Worm (Caenorhabditis elegans) whole organism, midembryonic: ENCODE results near the gene C06A6.2.

Experiments
- T22C8.4 ChIP-seq: fragments of 200-800 bp; sonication (Bioruptor generic); IDR thresholded peaks from 2 replicates; pipeline ENCODE4 v1.3.6; 2022; ENCODE audit warnings: missing genetic modification characterization, missing compliant biosample characterization
- cog-1 ChIP-seq: sonication (generic microtip); optimal IDR thresholded peaks from 2 replicates; lab custom pipeline; 2016; ENCODE audit warnings: missing genetic modification characterization, missing compliant biosample characterization
- flt-1 ChIP-seq: fragments of 200-800 bp; sonication (Bioruptor generic); IDR thresholded peaks from 2 replicates; pipeline ENCODE4 v1.3.6; 2022; ENCODE audit warnings: missing genetic modification characterization, missing compliant biosample characterization
- klf-2 ChIP-seq: fragments of 200-800 bp; sonication (Bioruptor generic); conservative IDR thresholded peaks from 2 replicates; pipeline ENCODE4 v1.3.6; 2022; ENCODE audit warnings: missing genetic modification reagents, missing genetic modification characterization, missing compliant biosample characterization
- med-1 ChIP-seq: sonication (generic microtip); optimal IDR thresholded peaks from 2 replicates; lab custom pipeline; 2017; ENCODE audit warnings: missing genetic modification characterization, mild to moderate bottlenecking, missing compliant biosample characterization, antibody characterized with exemption, missing genetic modification reagents; ENCODE audit not compliant: insufficient read depth
- ref-1 ChIP-seq: fragments of 200-800 bp; sonication (Bioruptor generic); conservative IDR thresholded peaks from 2 replicates; pipeline ENCODE4 v1.3.6; 2022; ENCODE audit warnings: missing genetic modification reagents, missing genetic modification characterization, missing compliant biosample characterization
- tab-1 ChIP-seq: fragments of 200-800 bp; sonication (Bioruptor generic); IDR thresholded peaks from 2 replicates; pipeline ENCODE4 v1.3.6; 2022; ENCODE audit warnings: missing genetic modification characterization, missing compliant biosample characterization
- ztf-23 ChIP-seq: fragments of 200-800 bp; sonication (Bioruptor generic); IDR thresholded peaks from 2 replicates; pipeline ENCODE4 v1.3.6; 2022; ENCODE audit warnings: missing genetic modification reagents, missing genetic modification characterization, missing compliant biosample characterization
- ztf-29 ChIP-seq: fragments of 200-800 bp; sonication (Bioruptor generic); IDR thresholded peaks from 2 replicates; pipeline ENCODE4 v1.3.6; 2022; ENCODE audit warnings: missing genetic modification reagents, missing genetic modification characterization, missing compliant biosample characterization

- TF ChIP-seq T22C8.4 (GFP tag; lab: Robert Waterston, UW) (no peak), klf-2 (GFP tag; lab: Robert Waterston, UW) (no peak), flt-1 (GFP tag; lab: Robert Waterston, UW) (no peak; the same call in 1 of the 2 replicates), cog-1 (tag; lab: Kevin White, UChicago) (peak; percentile 80), tab-1 (GFP tag; lab: Robert Waterston, UW) (no peak), ztf-23 (GFP tag; lab: Robert Waterston, UW) (0 out of 2 replicates have a peak, but pooled peaks have one; percentile 50), ref-1 (GFP tag; lab: Robert Waterston, UW) (no peak; the same call in 1 of the 2 replicates), med-1 (GFP tag; lab: Kevin White, UChicago) (no peak), ztf-29 (GFP tag; lab: Robert Waterston, UW) (0 out of 2 replicates have a peak, but pooled peaks have one; percentile 42)
Observed at ce11 chrIV:7845585-7845984, 837 bp upstream of the C06A6.2 start.
